Fruit fly (Drosophila melanogaster): ENCODE data around the gene CG8677.
A peak's percentile ranks its signal among the peaks of the same experiment; 100 is the strongest.

Gene CG8677

DNA sequence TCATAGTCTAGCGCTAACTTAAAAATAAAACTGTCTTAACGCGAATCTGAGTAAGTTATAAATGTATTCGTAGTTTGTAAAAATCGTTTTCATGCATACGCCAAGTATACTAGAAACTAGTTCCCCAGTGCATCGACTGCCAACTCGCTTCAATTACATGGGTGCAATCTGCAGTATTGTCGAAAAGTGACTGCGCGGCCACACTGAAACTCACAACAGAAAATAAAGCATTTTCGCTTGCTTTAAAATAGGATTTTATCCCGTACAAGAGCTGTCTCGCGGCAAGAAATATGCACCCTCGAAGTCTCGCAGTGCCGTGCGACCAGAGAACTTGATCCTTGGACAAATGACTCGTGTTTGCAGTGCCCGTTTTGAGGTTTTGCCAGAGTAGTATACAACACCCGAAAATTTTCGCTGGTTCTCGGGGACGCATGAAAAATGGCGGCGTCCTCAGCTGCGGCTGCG is at the start of gene CG8677:
Gene CG8677 (plus strand): TSS at position 199 of the 465 bp plus-strand sequence.
- no peak for TF ChIP-seq CG3919 (GFP tag; optimal IDR thresholded peaks at IDR 0.05)
- TF ChIP-seq achi (GFP tag; optimal IDR thresholded peaks at IDR 0.05) = no peak
- TF ChIP-seq cyc (GFP tag; optimal IDR thresholded peaks at IDR 0.05) = no peak
- no peak for TF ChIP-seq salr (GFP tag; optimal IDR thresholded peaks at IDR 0.05)
- no peak for TF ChIP-seq CG4318 (GFP tag; optimal IDR thresholded peaks at IDR 0.05)
- TF ChIP-seq esn (GFP tag; optimal IDR thresholded peaks at IDR 0.05) = no peak
- 0 out of 3 replicates have a peak, but pooled peaks have one; percentile 41 for TF ChIP-seq CG6163 (GFP tag; IDR thresholded peaks at IDR 0.05)
- TF ChIP-seq Ets21C (GFP tag; optimal IDR thresholded peaks at IDR 0.05) = no peak
- 0 out of 3 replicates have a peak, but pooled peaks have one; percentile 17 for TF ChIP-seq eg (GFP tag; IDR thresholded peaks at IDR 0.05)
- no peak for TF ChIP-seq CG8119 (GFP tag; IDR thresholded peaks at IDR 0.05)
- TF ChIP-seq svp (GFP tag) = no peak
- TF ChIP-seq Sox15 (GFP tag; optimal IDR thresholded peaks at IDR 0.05) = no peak
- TF ChIP-seq CG7368 (GFP tag; optimal IDR thresholded peaks at IDR 0.05) = no peak

DNA sequence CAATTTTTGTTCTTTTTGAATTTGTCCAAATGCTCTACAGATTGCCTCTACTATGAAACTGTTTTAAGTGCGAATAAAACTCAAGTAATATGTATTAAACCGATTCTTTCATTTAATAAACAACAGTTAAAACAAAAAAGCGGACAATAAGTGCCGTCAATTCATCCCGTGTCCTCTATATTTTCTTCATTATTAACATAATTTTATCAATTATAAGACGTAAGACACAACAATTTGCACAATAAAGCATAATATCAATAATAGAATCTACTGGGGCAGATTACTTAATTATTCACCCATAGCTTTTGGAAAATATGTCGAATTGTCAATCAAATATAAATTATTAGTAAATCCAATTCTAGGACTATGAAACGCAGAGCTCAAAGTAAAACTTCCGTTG is 48.2 kb upstream of the CG8677 start, which contains the start of gene CG31627:
Gene CG31627 (plus strand): TSS at position 301 of the 400 bp plus-strand sequence.
- TF ChIP-seq dsx (GFP tag; optimal IDR thresholded peaks at IDR 0.05; ENCODE audit: poor library complexity, severe bottlenecking) = no peak

DNA sequence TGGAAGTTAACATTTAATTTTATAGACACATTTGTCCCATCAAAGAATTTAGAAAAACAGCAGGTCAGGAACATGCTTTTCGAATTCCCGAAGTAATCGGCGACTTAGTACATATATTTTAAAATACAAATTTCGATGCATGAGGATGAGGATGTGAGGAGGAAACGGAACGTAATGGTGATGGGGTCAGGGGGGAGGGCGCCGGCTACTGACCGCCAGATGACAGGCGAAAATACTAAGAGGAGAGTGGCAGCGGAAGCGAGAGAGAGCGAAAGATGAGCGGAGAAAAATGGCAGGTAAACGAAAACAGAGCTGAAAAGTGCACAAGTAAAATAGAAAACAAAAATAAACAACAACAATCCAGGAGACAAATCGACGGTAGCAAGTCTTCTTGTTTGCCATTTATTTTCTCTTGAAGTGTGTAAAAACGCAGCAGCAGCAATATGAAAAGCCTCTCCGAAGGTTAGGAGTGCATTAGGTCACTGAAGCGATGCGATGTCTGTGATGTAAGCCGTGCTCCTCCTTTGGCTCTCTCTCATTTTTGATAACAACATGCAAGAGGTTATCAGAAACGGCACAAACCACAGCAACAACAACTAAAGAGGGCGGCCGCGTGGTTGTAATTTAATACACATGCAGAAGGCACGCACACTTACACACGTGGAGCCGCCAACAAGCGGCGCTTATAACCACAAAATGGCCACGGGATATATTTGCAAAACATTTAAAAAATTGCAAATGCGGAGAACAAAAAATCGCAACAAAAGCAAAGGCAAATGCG is 42.5 kb upstream of the CG8677 start:
- TF ChIP-seq CG32006 (GFP tag; optimal IDR thresholded peaks at IDR 0.05) (no peak), Met (GFP tag; optimal IDR thresholded peaks at IDR 0.05) (no peak), svp (GFP tag) (peak; percentile 100), Lpt (GFP tag; optimal IDR thresholded peaks at IDR 0.05) (no peak), Smox (GFP tag; optimal IDR thresholded peaks at IDR 0.05) (no peak), achi (GFP tag; optimal IDR thresholded peaks at IDR 0.05) (no peak), Eip75B (GFP tag; optimal IDR thresholded peaks at IDR 0.05) (no peak), Sox14 (GFP tag; optimal IDR thresholded peaks at IDR 0.05) (no peak), spab (GFP tag; optimal IDR thresholded peaks at IDR 0.05) (no peak), acj6 (GFP tag; optimal IDR thresholded peaks at IDR 0.05) (no peak), vri (GFP tag; optimal IDR thresholded peaks at IDR 0.05) (peak; percentile 81)

DNA sequence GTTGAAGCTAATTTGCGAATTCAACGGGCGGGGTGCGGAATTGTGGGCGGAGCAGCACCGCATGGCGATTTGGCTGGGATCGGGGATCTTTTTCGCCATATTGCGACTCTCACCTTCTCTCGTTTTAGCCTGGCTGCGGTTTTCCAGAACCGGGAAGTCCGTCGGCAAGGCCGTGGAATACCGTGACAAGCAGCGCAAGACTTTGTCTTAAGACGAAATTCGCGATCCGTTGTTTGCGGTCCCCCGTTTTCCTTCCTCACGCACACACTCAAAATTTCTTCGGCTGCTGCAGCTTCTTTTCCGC is 41.9 kb upstream of the CG8677 start:
- TF ChIP-seq Blimp-1 (GFP tag; optimal IDR thresholded peaks at IDR 0.05) (no peak), CG8319 (GFP tag; optimal IDR thresholded peaks at IDR 0.05) (no peak), CG9139 (GFP tag; optimal IDR thresholded peaks at IDR 0.05) (no peak), Eip78C (GFP tag) (no peak), Hr4 (GFP tag; optimal IDR thresholded peaks at IDR 0.05) (no peak), CG6163 (GFP tag; IDR thresholded peaks at IDR 0.05) (no peak), net (GFP tag; optimal IDR thresholded peaks at IDR 0.05) (no peak), CG4318 (GFP tag; optimal IDR thresholded peaks at IDR 0.05) (no peak), spab (GFP tag; optimal IDR thresholded peaks at IDR 0.05) (no peak), Ets96B (tag; optimal IDR thresholded peaks at IDR 0.05) (no peak), Met (GFP tag; optimal IDR thresholded peaks at IDR 0.05) (no peak), CG11294 (GFP tag; IDR thresholded peaks at IDR 0.05) (no peak), Hr39 (GFP tag; optimal IDR thresholded peaks at IDR 0.05) (no peak), Eip75B (GFP tag; optimal IDR thresholded peaks at IDR 0.05) (no peak), Gug (GFP tag; IDR thresholded peaks at IDR 0.05) (no peak), CG10631 (GFP tag; optimal IDR thresholded peaks at IDR 0.05) (no peak), Eip93F (GFP tag; optimal IDR thresholded peaks at IDR 0.05) (no peak), CG31627 (GFP tag; optimal IDR thresholded peaks at IDR 0.05) (no peak), CG32006 (GFP tag; optimal IDR thresholded peaks at IDR 0.05) (no peak)

Measured in whole organism, prepupa.